Worm (Caenorhabditis elegans) whole organism, L3 larva: ENCODE results near the gene srw-134.

ENCODE experiments used
- R02D3.7 ChIP-seq: fragments of 150-350 bp; optimal IDR thresholded peaks from 2 replicates; lab custom pipeline; 2014; ENCODE audit warnings: missing biosample characterization, missing genetic modification characterization
- ZK546.5 ChIP-seq: sonication (generic microtip); optimal IDR thresholded peaks from 2 replicates; lab custom pipeline; 2017; ENCODE audit warnings: missing biosample characterization, missing genetic modification characterization
- aly-2 ChIP-seq: fragments of 150-350 bp; optimal IDR thresholded peaks from 2 replicates; lab custom pipeline; 2014; ENCODE audit warnings: missing biosample characterization, missing genetic modification characterization
- ama-1 ChIP-seq: fragments of 150-350 bp; optimal IDR thresholded peaks from 2 replicates; lab custom pipeline; 2018
- ceh-16 ChIP-seq: sonication (generic microtip); optimal IDR thresholded peaks from 2 replicates; lab custom pipeline; 2017; ENCODE audit warnings: missing biosample characterization, missing genetic modification characterization
- ceh-28 ChIP-seq: fragments of 150-350 bp; optimal IDR thresholded peaks from 2 replicates; lab custom pipeline; 2014; ENCODE audit warnings: missing biosample characterization, missing genetic modification reagents, missing genetic modification characterization
- ceh-9 ChIP-seq: sonication (generic microtip); optimal IDR thresholded peaks from 2 replicates; lab custom pipeline; 2018; ENCODE audit warnings: missing biosample characterization, missing genetic modification characterization
- daf-12 ChIP-seq: fragments of 150-350 bp; optimal IDR thresholded peaks from 2 replicates; lab custom pipeline; 2014; ENCODE audit warnings: missing biosample characterization, missing genetic modification reagents, missing genetic modification characterization
- egl-27 ChIP-seq: sonication (generic microtip); optimal IDR thresholded peaks from 4 replicates; lab custom pipeline; 2017; ENCODE audit warnings: missing biosample characterization, missing genetic modification reagents, missing genetic modification characterization
- egl-5 ChIP-seq: fragments of 150-350 bp; optimal IDR thresholded peaks from 2 replicates; lab custom pipeline; 2017; ENCODE audit warnings: missing biosample characterization, missing genetic modification reagents, missing genetic modification characterization, inconsistent platforms
- elt-1 ChIP-seq: fragments of 150-350 bp; optimal IDR thresholded peaks from 2 replicates; lab custom pipeline; 2014; ENCODE audit warnings: missing biosample characterization, missing genetic modification characterization
- elt-2 ChIP-seq: sonication (generic microtip); optimal IDR thresholded peaks from 2 replicates; lab custom pipeline; 2016; ENCODE audit warnings: missing genetic modification reagents, mild to moderate bottlenecking, missing genetic modification characterization, missing compliant biosample characterization
- elt-3 ChIP-seq, 3 experiments: fragments of 150-350 bp in 1 of 3; sonication (generic microtip) in 2 of 3; optimal IDR thresholded peaks; 2 replicates in 2 of 3; 4 replicates in 1 of 3; lab custom pipeline; 2014 to 2017; ENCODE audit warnings: missing biosample characterization in 3 of 3, missing genetic modification characterization in 3 of 3
- eor-1 ChIP-seq, 2 experiments: fragments of 150-350 bp; optimal IDR thresholded peaks; 2 replicates each; lab custom pipeline; 2014 to 2018; ENCODE audit warnings: missing biosample characterization in 2 of 2, missing genetic modification characterization in 2 of 2
- fkh-10 ChIP-seq: sonication (generic microtip); optimal IDR thresholded peaks from 2 replicates; lab custom pipeline; 2017; ENCODE audit warnings: missing biosample characterization, missing genetic modification reagents, missing genetic modification characterization
- fkh-2 ChIP-seq: fragments of 150-350 bp; optimal IDR thresholded peaks from 2 replicates; lab custom pipeline; 2014; ENCODE audit warnings: missing biosample characterization, missing genetic modification reagents, missing genetic modification characterization
- fos-1 ChIP-seq: fragments of 150-350 bp; optimal IDR thresholded peaks from 2 replicates; lab custom pipeline; 2014; ENCODE audit warnings: missing biosample characterization, missing genetic modification characterization
- hmg-11 ChIP-seq: sonication (generic microtip); optimal IDR thresholded peaks from 2 replicates; lab custom pipeline; 2016; ENCODE audit warnings: missing genetic modification characterization, missing compliant biosample characterization
- jun-1 ChIP-seq: fragments of 150-350 bp; optimal IDR thresholded peaks from 2 replicates; lab custom pipeline; 2014; ENCODE audit warnings: missing biosample characterization, missing genetic modification reagents, missing genetic modification characterization
- lin-15B ChIP-seq: fragments of 150-350 bp; optimal IDR thresholded peaks from 2 replicates; lab custom pipeline; 2014; ENCODE audit warnings: missing biosample characterization, missing genetic modification characterization
- lin-39 ChIP-seq: fragments of 150-350 bp; optimal IDR thresholded peaks from 2 replicates; lab custom pipeline; 2018; ENCODE audit warnings: missing biosample characterization, missing genetic modification reagents, missing genetic modification characterization
- lsy-12 ChIP-seq: sonication (generic microtip); optimal IDR thresholded peaks from 2 replicates; lab custom pipeline; 2016; ENCODE audit warnings: mild to moderate bottlenecking, missing genetic modification characterization, missing compliant biosample characterization
- mdl-1 ChIP-seq: fragments of 150-350 bp; optimal IDR thresholded peaks from 2 replicates; lab custom pipeline; 2014; ENCODE audit warnings: missing biosample characterization, missing genetic modification characterization
- mml-1 ChIP-seq: fragments of 150-350 bp; sonication (generic microtip); optimal IDR thresholded peaks from 3 replicates; lab custom pipeline; 2014; ENCODE audit warnings: missing biosample characterization, missing genetic modification characterization
- nfya-1 ChIP-seq: sonication (generic microtip); optimal IDR thresholded peaks from 2 replicates; lab custom pipeline; 2017; ENCODE audit warnings: missing genetic modification characterization, mild to moderate bottlenecking, missing compliant biosample characterization, antibody characterized with exemption, moderate library complexity; ENCODE audit not compliant: insufficient read depth
- nhr-11 ChIP-seq: fragments of 150-350 bp; optimal IDR thresholded peaks from 2 replicates; lab custom pipeline; 2014; ENCODE audit warnings: missing biosample characterization, missing genetic modification characterization
- nhr-23 ChIP-seq: fragments of 150-350 bp; optimal IDR thresholded peaks from 2 replicates; lab custom pipeline; 2014; ENCODE audit warnings: missing biosample characterization, missing genetic modification reagents, missing genetic modification characterization
- nhr-237 ChIP-seq: fragments of 150-350 bp; optimal IDR thresholded peaks from 2 replicates; lab custom pipeline; 2014; ENCODE audit warnings: missing biosample characterization, missing genetic modification characterization
- nhr-25 ChIP-seq: sonication (generic microtip); optimal IDR thresholded peaks from 2 replicates; lab custom pipeline; 2017; ENCODE audit warnings: missing biosample characterization, missing genetic modification characterization
- nhr-28 ChIP-seq: fragments of 150-350 bp; optimal IDR thresholded peaks from 2 replicates; lab custom pipeline; 2014; ENCODE audit warnings: missing biosample characterization, missing genetic modification characterization
- nhr-43 ChIP-seq: sonication (generic microtip); optimal IDR thresholded peaks from 2 replicates; lab custom pipeline; 2016; ENCODE audit warnings: mild to moderate bottlenecking, missing genetic modification characterization, missing compliant biosample characterization; ENCODE audit not compliant: poor library complexity, severe bottlenecking
- nhr-67 ChIP-seq: fragments of 150-350 bp; optimal IDR thresholded peaks from 2 replicates; lab custom pipeline; 2014; ENCODE audit warnings: missing biosample characterization, missing genetic modification characterization
- nhr-76 ChIP-seq: fragments of 150-350 bp; sonication (generic microtip); optimal IDR thresholded peaks from 5 replicates; lab custom pipeline; 2014; ENCODE audit warnings: missing biosample characterization, missing genetic modification characterization
- nhr-77 ChIP-seq: fragments of 150-350 bp; optimal IDR thresholded peaks from 2 replicates; lab custom pipeline; 2014; ENCODE audit warnings: missing biosample characterization, missing genetic modification characterization
- pha-4 ChIP-seq: fragments of 150-350 bp; optimal IDR thresholded peaks from 2 replicates; lab custom pipeline; 2014; ENCODE audit warnings: missing biosample characterization, missing genetic modification reagents, missing genetic modification characterization
- pqm-1 ChIP-seq: fragments of 150-350 bp; optimal IDR thresholded peaks from 2 replicates; lab custom pipeline; 2017; ENCODE audit warnings: missing biosample characterization, missing genetic modification characterization, inconsistent platforms
- sea-2 ChIP-seq: fragments of 150-350 bp; sonication (generic microtip); optimal IDR thresholded peaks from 4 replicates; lab custom pipeline; 2014; ENCODE audit warnings: missing biosample characterization, missing genetic modification reagents, missing genetic modification characterization
- skn-1 ChIP-seq: fragments of 150-350 bp; optimal IDR thresholded peaks from 2 replicates; lab custom pipeline; 2014; ENCODE audit warnings: missing biosample characterization, missing genetic modification characterization
- snpc-4 ChIP-seq: fragments of 150-350 bp; optimal IDR thresholded peaks from 2 replicates; lab custom pipeline; 2014; ENCODE audit warnings: missing biosample characterization, missing genetic modification characterization
- tbx-2 ChIP-seq: sonication (generic microtip); optimal IDR thresholded peaks from 2 replicates; lab custom pipeline; 2016; ENCODE audit warnings: mild to moderate bottlenecking, missing genetic modification characterization, missing compliant biosample characterization
- unc-39 ChIP-seq: sonication (generic microtip); optimal IDR thresholded peaks from 4 replicates; lab custom pipeline; 2017; ENCODE audit warnings: missing biosample characterization, missing genetic modification characterization
- unc-62 ChIP-seq: fragments of 150-350 bp; sonication (generic microtip); optimal IDR thresholded peaks from 4 replicates; lab custom pipeline; 2014; ENCODE audit warnings: missing biosample characterization, missing genetic modification reagents, missing genetic modification characterization
- zag-1 ChIP-seq: fragments of 150-350 bp; optimal IDR thresholded peaks from 2 replicates; lab custom pipeline; 2014; ENCODE audit warnings: missing biosample characterization, missing genetic modification characterization
- ztf-11 ChIP-seq: fragments of 150-350 bp; optimal IDR thresholded peaks from 2 replicates; lab custom pipeline; 2014; ENCODE audit warnings: missing biosample characterization, missing genetic modification characterization
- ztf-4 ChIP-seq: fragments of 150-350 bp; optimal IDR thresholded peaks from 2 replicates; lab custom pipeline; 2014; ENCODE audit warnings: missing biosample characterization, missing genetic modification characterization

Gene srw-134

DNA sequence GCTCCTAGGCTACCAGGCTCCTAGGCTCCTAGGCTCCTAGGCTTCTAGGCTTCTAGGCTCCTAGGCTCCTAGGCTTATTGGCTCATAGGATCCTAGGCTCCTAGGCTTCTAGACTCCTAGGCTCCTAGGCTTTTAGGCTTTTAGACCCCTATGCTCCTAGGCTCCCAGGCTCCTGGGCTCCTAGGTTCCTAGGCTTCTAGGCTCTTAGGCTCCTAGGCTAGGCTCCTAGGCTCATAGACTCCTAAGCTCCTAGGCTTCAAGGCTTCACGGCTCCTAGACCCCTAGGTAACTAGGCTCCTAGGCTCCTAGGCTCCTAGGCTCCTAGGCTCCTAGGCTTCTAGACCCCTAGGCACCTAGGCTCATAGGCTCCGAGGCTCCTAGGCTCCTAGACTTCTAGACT is 39.0 kb upstream of the srw-134 start:
- TF ChIP-seq ztf-4 (tag; lab: Kevin White, UChicago) (no peak), nhr-43 (tag; lab: Kevin White, UChicago) (no peak), nhr-25 (tag; lab: Kevin White, UChicago) (no peak), eor-1 (tag; optimal IDR thresholded peaks at IDR 0.05; lab: Kevin White, UChicago) (no peak), jun-1 (tag; lab: Kevin White, UChicago) (no peak), unc-39 (tag; lab: Kevin White, UChicago) (no peak), mml-1 (no peak), sea-2 (GFP tag; lab: Kevin White, UChicago) (no peak), ZK546.5 (tag; lab: Kevin White, UChicago) (no peak), nhr-77 (no peak), skn-1 (tag; lab: Kevin White, UChicago) (no peak), ceh-9 (tag; lab: Kevin White, UChicago) (no peak), nhr-23 (no peak), lsy-12 (no peak), aly-2 (tag; lab: Kevin White, UChicago) (no peak), hmg-11 (tag; lab: Kevin White, UChicago) (no peak), ama-1 (no peak), snpc-4 (no peak), R02D3.7 (tag; lab: Kevin White, UChicago) (no peak), ztf-11 (no peak)
- TF ChIP-seq, all 47 proteins: peak for 0

DNA sequence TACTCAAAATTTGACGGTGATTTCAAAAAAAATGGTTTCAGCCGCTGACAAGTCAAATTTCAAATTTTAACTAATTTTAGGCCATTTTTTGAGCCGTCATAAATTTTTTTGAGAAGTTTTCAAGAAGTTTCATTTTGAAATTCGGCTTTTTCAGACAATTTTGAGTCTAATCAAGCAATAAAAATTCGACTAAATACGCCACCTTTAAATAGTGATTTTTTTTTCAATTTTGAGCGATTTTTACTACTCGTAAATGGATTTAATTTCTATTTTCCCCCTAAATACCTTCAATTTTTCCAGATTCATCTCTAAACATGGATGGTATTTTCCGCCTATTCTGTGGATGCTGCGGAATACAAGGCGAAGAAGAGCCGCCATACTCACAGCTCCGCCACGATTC is 31.8 kb upstream of the srw-134 start, which contains the start of gene Y45G5AL.1:
Y45G5AL.1 (plus strand) TSS at position 301 of the 400 bp plus-strand sequence.
- TF ChIP-seq tbx-2 (tag; lab: Kevin White, UChicago) = no peak
- TF ChIP-seq eor-1 (tag; optimal IDR thresholded peaks at IDR 0.05; lab: Kevin White, UChicago) = no peak
- no peak for TF ChIP-seq nhr-23
- no peak for TF ChIP-seq lin-39
- no peak for TF ChIP-seq sea-2 (GFP tag; lab: Kevin White, UChicago)
- TF ChIP-seq ZK546.5 (tag; lab: Kevin White, UChicago) = no peak
- TF ChIP-seq lin-15B (tag; lab: Kevin White, UChicago) = no peak
- TF ChIP-seq ama-1 = no peak
- TF ChIP-seq elt-3 (tag; optimal IDR thresholded peaks at IDR 0.05; lab: Kevin White, UChicago) = no peak
- no peak for TF ChIP-seq ztf-4 (tag; lab: Kevin White, UChicago)
- TF ChIP-seq, all 47 proteins: peak for 0

DNA sequence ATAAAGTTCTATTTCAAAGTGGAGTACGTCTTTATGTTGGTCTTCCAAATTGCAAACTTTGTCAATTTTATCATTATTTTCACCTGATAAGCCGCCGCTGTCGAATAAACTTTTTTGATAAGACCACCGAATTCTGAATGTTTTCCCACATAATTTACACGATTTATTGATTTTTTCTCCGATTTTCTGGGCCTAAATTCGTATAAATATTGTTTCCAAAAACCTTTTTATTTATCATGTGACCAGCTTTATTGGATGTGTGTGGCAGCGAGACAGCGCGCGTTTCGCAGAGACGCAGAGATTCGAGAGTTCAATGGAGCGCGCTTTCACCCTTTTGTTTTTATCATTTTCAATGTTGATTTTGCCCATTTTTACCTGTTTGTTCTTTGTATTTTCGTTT is 30.6 kb upstream of the srw-134 start:
- TF ChIP-seq nhr-237 (no peak), jun-1 (tag; lab: Kevin White, UChicago) (peak; percentile 71), fkh-2 (no peak), zag-1 (tag; lab: Kevin White, UChicago) (no peak), unc-62 (GFP tag; lab: Kevin White, UChicago) (no peak), egl-27 (no peak), egl-5 (tag; lab: Kevin White, UChicago) (peak; percentile 99), mdl-1 (tag; lab: Kevin White, UChicago) (no peak), elt-1 (tag; lab: Kevin White, UChicago) (no peak), R02D3.7 (tag; lab: Kevin White, UChicago) (no peak), pha-4 (tag; lab: Kevin White, UChicago) (peak; percentile 85), aly-2 (tag; lab: Kevin White, UChicago) (no peak), lsy-12 (peak; percentile 47), sea-2 (GFP tag; lab: Kevin White, UChicago) (no peak), nhr-76 (tag; lab: Kevin White, UChicago) (no peak), daf-12 (tag; lab: Kevin White, UChicago) (no peak), nhr-11 (no peak), skn-1 (tag; lab: Kevin White, UChicago) (no peak), ceh-9 (tag; lab: Kevin White, UChicago) (no peak), nhr-23 (peak; percentile 87), pqm-1 (tag; lab: Kevin White, UChicago) (peak; percentile 87), ama-1 (no peak), elt-2 (tag; lab: Kevin White, UChicago) (peak; percentile 88), tbx-2 (tag; lab: Kevin White, UChicago) (no peak), mml-1 (no peak), nfya-1 (tag; lab: Kevin White, UChicago) (peak; percentile 89), lin-15B (tag; lab: Kevin White, UChicago) (peak; percentile 80), unc-39 (tag; lab: Kevin White, UChicago) (no peak), nhr-67 (tag; lab: Kevin White, UChicago) (no peak), ZK546.5 (tag; lab: Kevin White, UChicago) (no peak), hmg-11 (tag; lab: Kevin White, UChicago) (peak; percentile 57), ztf-4 (tag; lab: Kevin White, UChicago) (no peak), fkh-10 (peak; percentile 55), ceh-16 (tag; lab: Kevin White, UChicago) (no peak), nhr-43 (tag; lab: Kevin White, UChicago) (peak; percentile 54), ztf-11 (no peak), lin-39 (peak; percentile 67), nhr-28 (tag; lab: Kevin White, UChicago) (no peak), eor-1 (tag; optimal IDR thresholded peaks at IDR 0.05; lab: Kevin White, UChicago) (no peak), nhr-25 (tag; lab: Kevin White, UChicago) (peak; percentile 79), snpc-4 (peak; percentile 67), nhr-77 (no peak), elt-3 (tag; optimal IDR thresholded peaks at IDR 0.05; lab: Kevin White, UChicago) (no peak), ceh-28 (peak; percentile 63), fos-1 (tag; lab: Kevin White, UChicago) (no peak)
